Fruit fly (Drosophila melanogaster) S2 (cell line): ENCODE data around the gene CG7794.

Experiments used
- CG8478 ChIP-seq: fragments of >200 bp; optimal IDR thresholded peaks from 2 replicates; lab custom pipeline; 2018
- CTCF ChIP-seq, 2 experiments: fragments of >200 bp; optimal IDR thresholded peaks; 2 replicates each; lab custom pipeline; 2018

DNA sequence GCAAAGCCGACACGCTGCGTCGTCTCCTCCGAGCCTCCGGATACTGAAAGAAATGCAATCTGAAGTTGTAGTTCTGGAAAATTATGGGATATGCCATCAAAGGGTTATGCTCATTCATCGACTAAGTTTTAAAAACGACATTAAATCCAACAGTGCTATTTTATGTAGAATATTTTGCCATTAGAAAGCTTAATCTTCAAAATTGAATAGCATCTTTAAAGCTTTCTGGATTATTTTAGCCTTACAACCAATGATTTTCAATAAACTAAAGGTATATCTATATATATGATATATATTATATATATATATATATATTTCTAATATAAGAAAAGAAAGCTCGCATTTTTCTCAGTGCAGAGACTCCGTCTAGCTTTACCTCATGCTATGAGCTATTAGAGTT lies 40.9 kb downstream of the CG7794 start:
- TF ChIP-seq CTCF (optimal IDR thresholded peaks at IDR 0.05; lab: Kevin White, UChicago) (no peak), CG8478 (no peak)
